Fruit fly (Drosophila melanogaster) whole organism, wandering third instar larva: ENCODE measurements around the gene tey.

Source experiments
- Abd-B ChIP-seq: fragments of >200 bp; optimal IDR thresholded peaks from 2 replicates; lab custom pipeline; 2017; ENCODE audit warnings: missing biosample characterization, missing genetic modification characterization
- CG32264 ChIP-seq: fragments of 200-800 bp; sonication (Bioruptor generic); optimal IDR thresholded peaks from 2 replicates; lab custom pipeline; 2016; ENCODE audit warnings: missing biosample characterization, missing genetic modification characterization
- CG9705 ChIP-seq: fragments of 200-800 bp; sonication (Bioruptor generic); optimal IDR thresholded peaks from 2 replicates; lab custom pipeline; 2018; ENCODE audit warnings: missing biosample characterization, mild to moderate bottlenecking, missing genetic modification characterization
- CrebA ChIP-seq: fragments of 200-800 bp; sonication (Bioruptor generic); optimal IDR thresholded peaks from 2 replicates; lab custom pipeline; 2016; ENCODE audit warnings: missing biosample characterization, mild to moderate bottlenecking, missing genetic modification characterization, borderline replicate concordance
- Dfd ChIP-seq: fragments of >200 bp; optimal IDR thresholded peaks from 2 replicates; lab custom pipeline; 2017; ENCODE audit warnings: missing biosample characterization, missing genetic modification characterization
- Dif ChIP-seq: fragments of 200-275, 200-300 bp; sonication (Bioruptor generic); optimal IDR thresholded peaks from 2 replicates; lab custom pipeline; 2018; ENCODE audit warnings: missing biosample characterization, missing genetic modification characterization; ENCODE audit not compliant: partially characterized antibody
- GATAd ChIP-seq: sonication (Bioruptor generic); optimal IDR thresholded peaks from 2 replicates; lab custom pipeline; 2016; ENCODE audit warnings: missing biosample characterization, missing genetic modification characterization
- HLH106 ChIP-seq: fragments of 200-800 bp; optimal IDR thresholded peaks from 3 replicates; lab custom pipeline; 2019; ENCODE audit warnings: missing biosample characterization, mild to moderate bottlenecking, missing genetic modification characterization, moderate library complexity
- Hnf4 ChIP-seq: fragments of 200-800 bp; sonication (Bioruptor generic); optimal IDR thresholded peaks from 2 replicates; lab custom pipeline; 2016; ENCODE audit warnings: missing biosample characterization, mild to moderate bottlenecking, missing genetic modification characterization
- Hr78 ChIP-seq: fragments of >200 bp; optimal IDR thresholded peaks from 2 replicates; lab custom pipeline; 2017; ENCODE audit warnings: missing biosample characterization, missing genetic modification characterization
- Hr83 ChIP-seq: fragments of 200-300 bp; sonication (Bioruptor generic); optimal IDR thresholded peaks from 2 replicates; lab custom pipeline; 2016; ENCODE audit warnings: missing biosample characterization, mild to moderate bottlenecking, missing genetic modification characterization, moderate library complexity; ENCODE audit not compliant: poor library complexity, severe bottlenecking
- Jra ChIP-seq: sonication (Bioruptor generic); optimal IDR thresholded peaks from 2 replicates; lab custom pipeline; 2016; ENCODE audit warnings: missing biosample characterization, missing genetic modification characterization
- Mio ChIP-seq: sonication (Bioruptor generic); optimal IDR thresholded peaks from 2 replicates; lab custom pipeline; 2016; ENCODE audit warnings: missing biosample characterization, missing genetic modification characterization
- Myc ChIP-seq: fragments of >200 bp; optimal IDR thresholded peaks from 2 replicates; lab custom pipeline; 2017
- N ChIP-seq: fragments of >200 bp; optimal IDR thresholded peaks from 2 replicates; lab custom pipeline; 2018; ENCODE audit warnings: missing biosample characterization, missing external identifiers, missing genetic modification characterization
- OdsH ChIP-seq: fragments of 200-800 bp; sonication (Bioruptor generic); optimal IDR thresholded peaks from 2 replicates; lab custom pipeline; 2016; ENCODE audit warnings: missing biosample characterization, mild to moderate bottlenecking, missing genetic modification characterization
- Rel ChIP-seq, 2 experiments: fragments of 200-800 bp; sonication (Bioruptor generic) in 1 of 2; optimal IDR thresholded peaks; 2 replicates in 1 of 2; 3 replicates in 1 of 2; lab custom pipeline; 2016 to 2019; ENCODE audit warnings: mild to moderate bottlenecking in 2 of 2, missing biosample characterization in 2 of 2, missing genetic modification characterization in 2 of 2, moderate library complexity in 1 of 2
- Sp1 ChIP-seq: fragments of 200-800 bp; sonication (Bioruptor generic); optimal IDR thresholded peaks from 3 replicates; lab custom pipeline; 2019; ENCODE audit warnings: missing biosample characterization, mild to moderate bottlenecking, missing genetic modification characterization, moderate library complexity
- Vsx2 ChIP-seq: fragments of 200-300, 225-300 bp; sonication (Bioruptor generic); optimal IDR thresholded peaks from 2 replicates; lab custom pipeline; 2018; ENCODE audit warnings: missing biosample characterization, missing genetic modification characterization; ENCODE audit not compliant: partially characterized antibody
- br ChIP-seq: fragments of 200-800 bp; sonication (Bioruptor generic); optimal IDR thresholded peaks from 2 replicates; lab custom pipeline; 2016; ENCODE audit warnings: missing biosample characterization, missing genetic modification characterization
- brk ChIP-seq: fragments of 200-800 bp; sonication (Bioruptor generic); optimal IDR thresholded peaks from 2 replicates; lab custom pipeline; 2016; ENCODE audit warnings: missing biosample characterization, mild to moderate bottlenecking, missing genetic modification characterization
- dl ChIP-seq, 2 experiments: fragments of 175-275, 200-275 bp in 1 of 2; fragments of 200-275 bp in 1 of 2; sonication (Bioruptor generic); optimal IDR thresholded peaks; lab custom pipeline; 2018; ENCODE audit warnings: mild to moderate bottlenecking in 2 of 2, missing biosample characterization in 2 of 2, missing genetic modification characterization in 2 of 2, moderate library complexity in 2 of 2; ENCODE audit not compliant: partially characterized antibody in 2 of 2, insufficient read depth in 1 of 2
- dmrt93B ChIP-seq: fragments of 200-800 bp; sonication (Bioruptor generic); optimal IDR thresholded peaks from 2 replicates; lab custom pipeline; 2018; ENCODE audit warnings: missing biosample characterization, mild to moderate bottlenecking, missing genetic modification characterization
- dsf ChIP-seq: sonication (Bioruptor generic); optimal IDR thresholded peaks from 2 replicates; lab custom pipeline; 2016; ENCODE audit warnings: missing biosample characterization, missing genetic modification characterization, borderline replicate concordance
- ey ChIP-seq: fragments of 200-800 bp; sonication (Bioruptor generic); optimal IDR thresholded peaks from 2 replicates; lab custom pipeline; 2016; ENCODE audit warnings: missing biosample characterization, missing genetic modification characterization
- foxo ChIP-seq, 2 experiments: fragments of 200-800 bp; sonication (Bioruptor generic); optimal IDR thresholded peaks; 2 replicates in 1 of 2; 3 replicates in 1 of 2; lab custom pipeline; 2016 to 2017; ENCODE audit warnings: missing biosample characterization in 2 of 2, missing genetic modification characterization in 2 of 2
- fru ChIP-seq: fragments of 200-800 bp; sonication (Bioruptor generic); optimal IDR thresholded peaks from 3 replicates; lab custom pipeline; 2016; ENCODE audit warnings: missing biosample characterization, mild to moderate bottlenecking, missing genetic modification characterization
- h ChIP-seq: fragments of 200-800 bp; sonication (Bioruptor generic); optimal IDR thresholded peaks from 3 replicates; lab custom pipeline; 2016; ENCODE audit warnings: missing biosample characterization, mild to moderate bottlenecking, missing genetic modification characterization
- jim ChIP-seq: fragments of 175-275, 200-325 bp; sonication (Bioruptor generic); optimal IDR thresholded peaks from 2 replicates; lab custom pipeline; 2016; ENCODE audit warnings: missing biosample characterization, mild to moderate bottlenecking, missing genetic modification characterization
- lola ChIP-seq: fragments of >200 bp; optimal IDR thresholded peaks from 2 replicates; lab custom pipeline; 2017; ENCODE audit warnings: missing biosample characterization, missing genetic modification characterization
- pan ChIP-seq: fragments of >200 bp; optimal IDR thresholded peaks from 2 replicates; lab custom pipeline; 2017
- psq ChIP-seq: fragments of 200-800 bp; sonication (Bioruptor generic); optimal IDR thresholded peaks from 3 replicates; lab custom pipeline; 2017; ENCODE audit warnings: missing biosample characterization, mild to moderate bottlenecking, missing genetic modification characterization, moderate library complexity
- rgr ChIP-seq: fragments of 200-800 bp; sonication (Bioruptor generic); optimal IDR thresholded peaks from 3 replicates; lab custom pipeline; 2016; ENCODE audit warnings: missing biosample characterization, mild to moderate bottlenecking, missing genetic modification characterization
- sage ChIP-seq: fragments of 200-800 bp; sonication (Bioruptor generic); optimal IDR thresholded peaks from 2 replicates; lab custom pipeline; 2016; ENCODE audit warnings: missing biosample characterization, mild to moderate bottlenecking, missing genetic modification characterization
- sv ChIP-seq: fragments of 200-800 bp; sonication (Bioruptor generic); optimal IDR thresholded peaks from 3 replicates; lab custom pipeline; 2016; ENCODE audit warnings: missing biosample characterization, missing genetic modification characterization
- tai ChIP-seq: sonication (Bioruptor generic); optimal IDR thresholded peaks from 2 replicates; lab custom pipeline; 2016; ENCODE audit warnings: missing biosample characterization, missing genetic modification characterization
- usp ChIP-seq: fragments of >200 bp; optimal IDR thresholded peaks from 2 replicates; lab custom pipeline; 2017; ENCODE audit warnings: missing biosample characterization, missing genetic modification characterization
- woc ChIP-seq: sonication (Bioruptor generic); optimal IDR thresholded peaks from 2 replicates; lab custom pipeline; 2016; ENCODE audit warnings: missing biosample characterization, mild to moderate bottlenecking, missing genetic modification characterization

The tey gene

dm6 chr3L:19646292-19646691, 17.6 kb downstream of the tey start:
- TF ChIP-seq rgr (GFP tag; lab: Kevin White, UChicago) (no peak), foxo (GFP tag; optimal IDR thresholded peaks at IDR 0.05; lab: Kevin White, UChicago) (no peak), Jra (GFP tag; lab: Kevin White, UChicago) (no peak), dl (GFP tag; optimal IDR thresholded peaks at IDR 0.05; lab: Kevin White, UChicago; ENCODE audit: insufficient read depth in 1 of 2, partially characterized antibody in 2 of 2) (no peak), h (GFP tag; lab: Kevin White, UChicago) (peak; percentile 34), fru (GFP tag; lab: Kevin White, UChicago) (no peak)

- TF ChIP-seq Hr83 (GFP tag; lab: Kevin White, UChicago) (no peak), ey (GFP tag; lab: Kevin White, UChicago) (no peak), brk (GFP tag; lab: Kevin White, UChicago) (peak; percentile 25), h (GFP tag; lab: Kevin White, UChicago) (peak; percentile 3), Rel (GFP tag; optimal IDR thresholded peaks at IDR 0.05; lab: Kevin White, UChicago) (no peak), Rel (tag; optimal IDR thresholded peaks at IDR 0.05; lab: Kevin White, UChicago) (peak; percentile 22), OdsH (GFP tag; lab: Kevin White, UChicago) (no peak), Vsx2 (GFP tag; lab: Kevin White, UChicago) (no peak), br (GFP tag; lab: Kevin White, UChicago) (no peak), HLH106 (peak; percentile 2), dmrt93B (GFP tag; lab: Kevin White, UChicago) (no peak), usp (GFP tag; lab: Kevin White, UChicago) (no peak), Myc (lab: Kevin White, UChicago) (no peak), Hnf4 (GFP tag; lab: Kevin White, UChicago) (peak; percentile 34), fru (GFP tag; lab: Kevin White, UChicago) (no peak)
- TF ChIP-seq, all 38 proteins: peak for 5
Observed at dm6 chr3L:19642448-19643020, 21.4 kb downstream of the tey start, which contains the start of gene Rnf146. TSS of gene Rnf146 (minus strand) at chr3L:19642816.

- TF ChIP-seq pan (lab: Kevin White, UChicago): no peak
- no peak for TF ChIP-seq CG9705 (GFP tag; lab: Kevin White, UChicago)
- TF ChIP-seq dl (GFP tag; optimal IDR thresholded peaks at IDR 0.05; lab: Kevin White, UChicago; ENCODE audit: insufficient read depth in 1 of 2, partially characterized antibody in 2 of 2): no peak
- TF ChIP-seq fru (GFP tag; lab: Kevin White, UChicago): no peak
- no peak for TF ChIP-seq woc (GFP tag; lab: Kevin White, UChicago)
- TF ChIP-seq CG32264 (GFP tag; lab: Kevin White, UChicago): no peak
- TF ChIP-seq usp (GFP tag; lab: Kevin White, UChicago): no peak
- peak; percentile 53 for TF ChIP-seq psq
- no peak for TF ChIP-seq Hr78 (GFP tag; lab: Kevin White, UChicago)
- no peak for TF ChIP-seq Hr83 (GFP tag; lab: Kevin White, UChicago)
- no peak for TF ChIP-seq sage (GFP tag; lab: Kevin White, UChicago)
- TF ChIP-seq jim (GFP tag; lab: Kevin White, UChicago): no peak
- no peak for TF ChIP-seq dmrt93B (GFP tag; lab: Kevin White, UChicago)
- TF ChIP-seq Mio (GFP tag; lab: Kevin White, UChicago): no peak
- TF ChIP-seq lola (GFP tag; lab: Kevin White, UChicago): no peak
- no peak for TF ChIP-seq Dif
- no peak for TF ChIP-seq rgr (GFP tag; lab: Kevin White, UChicago)
- TF ChIP-seq brk (GFP tag; lab: Kevin White, UChicago): no peak
- peak; percentile 31 for TF ChIP-seq HLH106
- TF ChIP-seq Dfd (GFP tag; lab: Kevin White, UChicago): no peak
- peak; percentile 25 for TF ChIP-seq ey (GFP tag; lab: Kevin White, UChicago)
- TF ChIP-seq dsf: no peak
- TF ChIP-seq N (GFP tag; lab: Kevin White, UChicago): no peak
- peak; percentile 41 for TF ChIP-seq Sp1
- TF ChIP-seq Abd-B (GFP tag; lab: Kevin White, UChicago): no peak
- TF ChIP-seq Vsx2 (GFP tag; lab: Kevin White, UChicago): no peak
- TF ChIP-seq sv: peak; percentile 45
- no peak for TF ChIP-seq GATAd (GFP tag; lab: Kevin White, UChicago)
- TF ChIP-seq Myc (lab: Kevin White, UChicago): no peak
- TF ChIP-seq foxo (GFP tag; optimal IDR thresholded peaks at IDR 0.05; lab: Kevin White, UChicago): peak in 1 of 2 experiments; percentile 43
- peak; percentile 19 for TF ChIP-seq Jra (GFP tag; lab: Kevin White, UChicago)
- TF ChIP-seq h (GFP tag; lab: Kevin White, UChicago): peak; percentile 36
- TF ChIP-seq br (GFP tag; lab: Kevin White, UChicago): no peak
- TF ChIP-seq CrebA: no peak
- TF ChIP-seq OdsH (GFP tag; lab: Kevin White, UChicago): peak; percentile 39
- TF ChIP-seq Hnf4 (GFP tag; lab: Kevin White, UChicago): no peak
- no peak for TF ChIP-seq Rel (GFP tag; optimal IDR thresholded peaks at IDR 0.05; lab: Kevin White, UChicago)
- no peak for TF ChIP-seq Rel (tag; optimal IDR thresholded peaks at IDR 0.05; lab: Kevin White, UChicago)
- no peak for TF ChIP-seq tai (GFP tag; lab: Kevin White, UChicago)
Observed at dm6 chr3L:19636821-19637460, 27.0 kb downstream of the tey start.
